Fruit fly (Drosophila melanogaster) ovary, adult (tissue): ENCODE results near the gene CG43245.

ENCODE experiments used
- CG17801 ChIP-seq: fragments of 200-800 bp; optimal IDR thresholded peaks from 2 replicates; lab custom pipeline; 2019; ENCODE audit warnings: missing biosample characterization, mild to moderate bottlenecking, missing genetic modification characterization, moderate library complexity; ENCODE audit not compliant: partially characterized antibody

The CG43245 gene

DNA sequence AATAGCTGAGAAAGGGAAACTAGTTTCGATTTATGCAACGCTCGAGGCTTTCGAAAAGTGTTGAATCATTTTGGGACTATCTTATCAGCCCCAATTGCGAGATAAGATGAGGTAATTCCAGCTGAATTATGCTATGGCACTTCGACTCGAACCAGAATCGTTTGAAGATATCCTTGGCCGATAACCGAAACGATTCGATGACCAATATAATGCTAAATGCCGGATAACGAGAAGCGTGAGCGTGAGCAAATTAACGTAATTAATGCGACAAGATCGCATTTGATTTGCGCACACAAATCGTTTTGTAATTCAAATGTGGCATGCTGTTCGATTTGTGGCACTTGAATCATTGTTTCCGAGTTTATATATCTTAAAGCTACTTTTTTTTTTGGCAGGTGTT lies 17.3 kb downstream of the CG43245 start:
- TF ChIP-seq CG17801 = no peak

DNA sequence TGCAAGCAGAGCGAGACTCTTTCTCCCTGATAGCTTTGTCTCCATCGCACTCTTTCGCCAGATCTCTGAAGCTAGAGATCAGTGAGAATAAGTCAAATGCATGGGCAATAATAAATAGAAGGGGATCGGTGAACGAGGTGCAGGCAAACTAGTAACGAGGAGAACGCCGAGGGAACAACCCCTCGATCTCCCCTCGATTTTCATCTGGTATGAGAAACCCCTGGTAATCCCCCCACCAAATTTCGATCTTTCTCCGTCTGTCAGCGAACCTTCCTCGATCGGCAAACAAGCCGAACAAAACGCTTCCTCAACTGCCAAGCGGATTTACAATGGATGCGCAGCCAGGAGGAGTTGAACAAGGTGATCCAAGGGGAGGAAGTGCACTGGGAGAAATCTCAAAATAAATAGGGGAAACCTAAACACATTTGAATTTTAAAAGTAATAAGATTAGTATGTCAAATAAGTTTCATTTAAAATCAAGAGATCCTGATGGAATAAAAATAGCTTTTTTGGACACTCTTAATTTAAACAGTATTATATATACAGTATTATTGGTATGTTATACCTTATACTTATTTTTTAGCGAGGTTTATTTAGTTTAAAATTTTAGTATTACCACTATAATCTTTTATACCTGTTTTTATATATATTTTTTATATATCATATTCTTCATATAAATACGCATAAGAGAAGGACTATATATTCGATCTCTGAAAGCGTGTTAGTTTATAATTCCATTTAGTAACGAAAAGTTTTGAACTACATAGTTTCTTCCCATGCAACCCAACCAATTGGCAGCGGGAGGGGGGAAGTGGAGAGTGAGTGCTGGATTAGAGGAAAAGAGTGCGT lies 20.2 kb downstream of the CG43245 start:
- no peak for TF ChIP-seq CG17801

DNA sequence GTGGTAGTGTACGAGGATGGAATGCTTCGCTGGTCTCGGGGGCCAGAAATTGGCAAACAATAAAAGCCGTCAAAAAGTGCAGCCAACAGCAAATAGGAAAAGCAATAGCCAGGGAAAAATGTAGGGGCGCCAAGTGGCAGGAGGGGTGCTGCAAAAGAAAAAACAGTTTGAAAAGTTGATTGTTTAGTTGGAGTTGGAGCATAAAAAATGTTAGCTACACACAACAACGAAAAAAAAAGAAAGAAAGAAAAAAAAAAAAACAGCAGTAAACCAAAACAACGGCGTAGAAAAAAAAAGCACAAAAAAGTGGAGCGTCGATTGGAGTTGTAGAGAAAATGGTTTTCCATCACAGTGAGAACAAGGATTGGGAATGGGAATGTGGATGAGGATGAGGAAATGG lies 20.8 kb downstream of the CG43245 start:
- TF ChIP-seq CG17801 = no peak

DNA sequence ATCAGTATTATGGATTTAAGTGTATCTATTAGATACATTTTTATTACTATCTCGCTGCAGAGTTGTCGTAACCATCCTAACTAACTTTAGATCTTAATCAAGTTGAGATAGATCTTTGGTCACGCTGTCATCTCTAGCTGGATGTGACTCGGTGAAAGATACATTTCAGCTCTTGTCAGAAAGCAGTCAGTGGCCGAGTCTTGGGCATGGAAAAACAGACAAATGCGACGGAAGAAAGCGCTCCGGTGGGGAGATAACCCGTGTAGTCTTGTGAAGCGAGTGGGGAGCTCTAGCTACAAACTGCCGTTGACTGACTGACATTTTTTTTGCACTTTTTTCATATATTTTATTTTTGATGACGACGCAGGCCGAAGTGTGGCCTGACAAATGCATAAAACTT lies 21.5 kb downstream of the CG43245 start:
- TF ChIP-seq CG17801 = no peak

DNA sequence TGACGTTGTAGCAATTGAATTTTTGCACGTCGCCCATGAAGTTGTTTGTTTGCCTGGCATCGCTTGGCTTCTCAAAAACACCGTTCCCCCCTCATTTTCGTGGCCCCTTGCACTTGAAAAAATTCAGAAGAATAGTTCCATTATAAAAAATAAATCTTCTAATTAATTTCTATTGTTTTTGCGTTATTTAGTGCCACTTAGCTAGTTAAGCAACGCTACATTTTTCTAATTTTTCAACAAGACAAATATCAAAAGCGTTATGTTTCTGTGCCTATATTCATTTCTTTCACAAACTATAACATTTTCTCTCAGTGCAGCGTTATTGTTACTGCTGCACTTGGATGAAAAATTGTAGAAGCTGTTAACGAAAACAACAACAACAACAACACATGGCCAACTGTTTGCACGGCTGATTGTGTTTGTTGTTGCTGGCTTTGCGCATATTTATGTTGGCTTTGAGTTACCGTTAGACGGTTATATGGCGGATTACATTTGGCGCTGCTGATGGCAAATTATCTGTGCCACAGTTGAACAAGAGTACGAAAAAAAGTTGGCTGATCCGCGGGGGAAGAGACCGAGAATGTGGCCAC lies 22.3 kb downstream of the CG43245 start:
- TF ChIP-seq CG17801 = no peak

DNA sequence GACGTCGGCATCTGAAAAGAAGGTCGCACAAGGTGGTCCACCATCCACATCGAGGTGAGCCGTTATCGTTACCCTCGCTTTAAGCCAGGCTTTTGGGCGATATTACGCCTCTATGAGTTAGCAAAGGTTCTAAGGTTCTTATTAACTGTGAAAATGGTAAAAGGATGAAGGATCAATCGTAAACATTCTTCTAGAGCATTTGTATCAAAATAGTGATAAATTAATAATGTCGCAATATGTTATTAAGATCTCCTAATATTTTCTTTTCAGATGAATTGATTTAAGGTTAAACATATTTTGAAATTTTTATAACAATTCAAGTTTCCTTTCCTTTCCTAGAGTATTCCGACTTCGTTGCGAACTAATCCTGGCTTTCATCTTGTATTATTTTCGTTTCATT lies 24.2 kb downstream of the CG43245 start:
- TF ChIP-seq CG17801 = no peak

DNA sequence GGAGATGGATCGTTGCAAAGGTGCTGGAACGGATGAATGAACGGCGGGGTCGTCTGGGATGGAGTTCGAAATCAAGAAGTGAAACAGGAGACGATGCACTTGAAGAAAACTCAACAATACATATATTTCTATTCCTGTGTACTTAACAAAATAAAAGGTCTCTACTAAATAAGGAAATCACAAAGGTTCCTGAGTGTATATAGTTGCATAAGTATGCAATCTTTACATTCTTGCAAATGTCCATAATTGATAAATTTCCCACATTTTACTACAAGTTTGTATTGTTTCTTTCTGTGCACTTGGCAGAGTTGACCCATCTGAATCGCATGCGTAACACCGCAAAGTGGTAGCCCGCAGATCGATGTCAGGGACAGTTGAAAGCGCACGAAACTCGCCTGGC lies 28.3 kb downstream of the CG43245 start:
- no peak for TF ChIP-seq CG17801

DNA sequence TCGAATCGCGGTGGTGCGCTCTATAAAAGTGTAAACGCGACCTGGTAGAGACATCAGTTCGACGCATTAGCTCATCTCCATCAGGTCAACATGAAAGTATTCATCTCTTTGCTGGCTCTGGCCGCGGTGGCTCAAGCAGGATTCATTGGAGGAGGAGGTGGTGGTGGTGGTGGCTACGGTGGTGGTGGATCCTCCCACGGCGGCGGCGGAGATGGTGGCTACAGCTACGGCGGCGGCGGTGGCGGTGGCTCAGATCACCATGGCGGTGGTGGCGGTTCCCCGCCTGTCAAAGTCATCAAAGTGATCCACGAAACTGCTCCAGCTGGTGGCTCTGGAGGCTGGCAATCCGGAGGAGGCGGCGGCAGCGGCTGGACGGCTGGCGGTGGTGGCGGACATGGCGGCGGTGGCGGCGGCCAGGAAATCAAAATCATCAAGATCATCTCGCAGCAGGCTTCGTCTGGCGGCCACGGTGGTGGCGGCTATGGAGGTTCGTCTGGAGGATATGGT lies 29.5 kb downstream of the CG43245 start, which contains the start of gene CG12523:
Gene CG12523, plus strand, starts transcription at position 51 of the 507 bp plus-strand sequence.
- TF ChIP-seq CG17801 = no peak

DNA sequence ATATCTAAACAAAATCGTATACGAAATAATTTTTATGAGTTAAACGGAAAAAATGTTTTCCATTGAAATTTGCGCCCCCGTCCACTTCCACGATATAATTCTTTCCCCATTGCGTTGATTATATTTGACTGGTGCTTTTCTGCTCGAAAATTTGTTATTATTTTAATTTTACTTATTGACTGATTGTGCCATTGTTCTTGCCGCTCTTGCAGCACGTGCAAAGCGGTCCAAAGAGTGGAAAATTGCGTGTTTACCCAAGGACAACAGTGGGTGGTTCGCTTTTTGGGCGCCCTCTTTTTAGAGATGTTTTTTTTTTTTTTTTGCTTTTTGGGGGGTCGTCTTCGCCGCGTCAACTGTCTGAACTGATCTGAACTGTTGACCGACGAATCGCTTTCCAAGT lies 31.4 kb downstream of the CG43245 start:
- no peak for TF ChIP-seq CG17801

DNA sequence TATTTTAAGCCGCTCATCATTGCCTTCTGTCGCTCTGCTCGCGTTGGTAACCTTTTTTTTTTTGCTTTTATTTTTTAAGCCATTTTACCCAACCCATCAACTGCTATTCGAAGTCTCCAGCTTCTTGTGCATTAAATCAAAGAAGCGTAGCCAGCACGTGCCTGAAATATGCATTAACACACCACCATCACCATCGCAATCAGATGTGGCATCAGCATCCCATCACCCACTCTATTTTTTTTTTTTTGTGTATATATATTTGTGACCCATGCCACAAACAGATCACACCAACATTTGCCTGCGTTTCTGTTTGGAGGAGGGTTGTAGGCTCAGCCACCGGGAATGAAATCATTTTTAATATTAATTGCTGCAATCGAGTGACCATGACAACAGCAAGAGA lies 37.3 kb downstream of the CG43245 start:
- no peak for TF ChIP-seq CG17801

DNA sequence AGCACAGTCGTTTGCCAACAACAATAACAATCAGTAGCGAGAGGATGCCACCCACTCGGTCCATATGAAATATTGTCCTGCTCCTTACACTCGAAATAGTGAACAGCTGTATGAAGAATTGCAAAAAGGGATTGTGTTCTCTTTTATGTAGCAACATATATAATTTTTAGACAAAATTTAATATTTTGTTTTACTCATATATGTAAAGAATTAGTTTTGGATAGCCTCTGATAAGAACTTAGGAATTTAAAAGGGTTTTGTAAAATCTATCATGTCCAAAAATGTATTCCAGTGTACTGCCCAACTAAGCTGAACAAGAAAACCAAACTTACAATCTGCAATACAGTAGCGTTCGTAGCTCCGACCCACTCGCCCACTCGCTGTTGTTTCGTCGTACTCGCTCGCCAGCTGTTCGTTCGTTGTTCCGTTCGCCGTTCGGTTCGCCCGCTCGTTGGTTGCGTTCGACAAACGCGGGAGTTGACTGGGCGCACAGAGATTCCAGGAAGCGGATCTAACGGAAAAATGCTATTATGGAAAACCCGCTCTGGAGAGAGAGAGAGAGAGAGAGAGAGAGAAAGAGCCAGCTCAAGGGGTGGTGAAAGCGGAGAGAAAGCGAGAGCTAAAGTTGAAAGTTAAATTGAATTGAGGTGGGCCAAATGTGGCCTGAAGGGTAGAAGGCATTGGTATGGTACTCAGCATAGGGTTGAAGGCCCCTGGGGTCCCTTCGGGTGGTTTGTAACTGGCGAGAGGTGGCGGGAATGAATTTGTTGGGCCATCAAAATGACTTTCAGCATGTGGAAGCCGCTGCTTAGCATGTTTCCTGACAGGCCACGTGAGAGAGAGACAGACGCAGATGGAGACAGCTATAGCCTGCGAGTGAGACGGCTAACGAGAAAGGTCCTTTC lies 39.1 kb downstream of the CG43245 start:
- no peak for TF ChIP-seq CG17801

DNA sequence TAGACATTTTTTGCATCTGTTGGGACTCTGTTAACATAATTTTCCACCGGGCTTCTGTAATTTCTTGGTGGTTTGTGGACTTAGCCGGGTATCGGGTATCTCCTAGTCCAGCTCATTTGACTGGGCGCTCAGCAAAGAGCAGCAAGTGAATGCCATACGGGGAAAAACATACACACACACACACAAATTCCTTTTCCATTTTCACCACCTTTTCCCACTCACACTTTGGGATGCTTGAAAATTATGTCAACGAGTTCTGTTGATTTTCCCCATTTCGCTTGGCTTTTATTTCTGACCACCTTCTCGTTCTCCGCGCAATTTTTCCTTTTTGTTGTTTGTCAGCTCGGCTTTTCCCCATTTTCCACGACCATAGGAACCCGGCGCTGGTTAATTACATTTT lies 40.2 kb downstream of the CG43245 start:
- no peak for TF ChIP-seq CG17801

DNA sequence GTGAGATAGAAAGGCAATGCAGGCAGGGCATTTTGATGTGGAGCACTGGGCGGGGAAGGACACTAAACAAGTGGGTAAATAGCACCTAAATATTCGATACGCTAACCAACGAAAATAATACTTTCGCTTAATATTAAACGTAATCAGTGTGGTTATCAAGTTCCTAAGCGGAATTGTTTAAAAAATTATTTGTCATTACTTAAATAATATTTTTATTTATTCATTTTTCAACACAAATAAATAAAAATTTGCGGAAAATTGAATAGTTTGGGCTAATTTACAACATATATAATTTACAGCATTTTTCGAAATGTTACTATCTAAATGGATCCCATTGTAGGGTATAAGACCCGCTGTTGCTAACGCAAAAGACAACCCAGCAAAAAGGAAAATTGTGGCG lies 41.2 kb downstream of the CG43245 start:
- TF ChIP-seq CG17801 = no peak

DNA sequence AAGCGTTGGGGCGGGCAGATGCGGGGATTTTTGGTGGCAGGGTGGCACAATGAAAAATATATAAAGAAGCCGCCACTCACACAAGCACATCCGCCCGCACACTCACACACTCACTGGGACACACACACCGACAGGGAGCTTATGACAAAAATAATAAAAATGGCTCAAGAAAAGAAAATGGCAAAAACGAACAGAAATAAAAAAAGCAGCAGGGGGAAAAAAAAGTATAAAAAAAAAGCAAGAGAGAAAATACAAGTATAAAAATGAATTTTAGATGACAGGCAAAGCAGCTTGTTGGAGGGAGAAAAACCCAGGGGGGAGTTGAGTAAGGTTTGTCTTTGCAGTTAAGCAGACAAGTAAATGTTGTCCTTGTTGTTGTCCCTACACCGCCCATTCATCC lies 42.2 kb downstream of the CG43245 start:
- no peak for TF ChIP-seq CG17801

DNA sequence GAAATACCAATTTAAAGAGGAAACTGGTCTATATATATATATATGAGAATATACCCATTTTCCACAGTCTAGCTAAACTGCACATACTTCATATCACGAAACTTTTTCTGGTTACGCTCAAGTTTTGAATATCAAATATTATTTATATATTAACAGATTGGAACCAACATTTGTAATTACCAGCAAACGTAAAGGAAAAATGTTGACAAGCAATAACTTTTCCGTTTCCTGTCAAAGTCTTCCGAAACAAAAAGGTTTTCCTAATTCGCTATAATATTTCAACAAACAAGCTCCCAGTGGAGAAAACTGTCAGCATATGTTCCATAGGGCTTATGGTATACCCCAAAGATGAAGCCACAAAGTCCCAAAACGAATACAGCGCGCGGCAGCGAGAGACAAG lies 42.8 kb downstream of the CG43245 start, which contains the start of gene CG42831:
Gene CG42831, plus strand, starts transcription at position 301 of the 400 bp plus-strand sequence.
- TF ChIP-seq CG17801 = no peak

DNA sequence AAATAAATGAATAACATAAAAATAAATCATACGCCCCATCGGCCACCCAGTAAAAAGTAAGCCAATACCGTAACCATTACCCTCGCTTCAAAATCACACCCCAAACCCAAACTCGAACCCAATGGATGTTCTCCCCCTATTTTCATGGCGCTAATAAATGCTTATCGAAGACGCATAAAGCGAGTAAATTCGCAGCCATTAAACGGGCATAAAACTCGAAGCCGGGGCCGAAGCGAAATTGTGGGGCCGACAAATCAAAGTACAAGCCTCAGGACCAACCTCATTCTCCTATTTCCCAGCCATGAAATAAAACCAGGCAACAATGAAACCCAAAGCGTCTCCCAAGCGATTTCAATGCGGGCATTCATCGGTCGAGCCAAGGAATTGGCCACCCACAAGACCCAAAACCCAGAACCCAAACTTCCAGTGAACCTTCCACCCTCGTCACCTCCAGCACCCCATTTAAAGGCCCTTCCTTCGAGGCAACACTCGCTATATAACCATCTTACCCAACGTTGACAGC lies 43.3 kb downstream of the CG43245 start:
- no peak for TF ChIP-seq CG17801
